Fruit fly (Drosophila melanogaster) whole organism, embryonic: ENCODE data around the gene CG6800.

Source experiments
- CG10274 ChIP-seq: fragments of 200-800 bp; sonication (Bioruptor generic); optimal IDR thresholded peaks from 3 replicates; lab custom pipeline; 2017; ENCODE audit warnings: missing biosample characterization, mild to moderate bottlenecking, missing genetic modification characterization
- CG13424 ChIP-seq: fragments of 200-800 bp; sonication (Bioruptor generic); optimal IDR thresholded peaks from 2 replicates; lab custom pipeline; 2019; ENCODE audit warnings: missing biosample characterization, mild to moderate bottlenecking, missing genetic modification characterization, moderate library complexity
- CG15269 ChIP-seq: fragments of 200-800 bp; sonication (Bioruptor generic); optimal IDR thresholded peaks from 2 replicates; lab custom pipeline; 2018; ENCODE audit warnings: missing biosample characterization, mild to moderate bottlenecking, missing genetic modification characterization, moderate library complexity
- CG1603 ChIP-seq: fragments of 200-800 bp; sonication (Bioruptor generic); optimal IDR thresholded peaks from 2 replicates; lab custom pipeline; 2019; ENCODE audit warnings: missing biosample characterization, mild to moderate bottlenecking, missing genetic modification characterization, moderate library complexity
- CG17361 ChIP-seq: fragments of 200-800 bp; sonication (Bioruptor generic); IDR thresholded peaks from 3 replicates; pipeline ENCODE4 v1.3.6; 2022; ENCODE audit warnings: missing biosample characterization, missing genetic modification characterization
- CG1792 ChIP-seq: fragments of 200-800 bp; sonication (Bioruptor generic); optimal IDR thresholded peaks from 2 replicates; lab custom pipeline; 2016; ENCODE audit warnings: missing biosample characterization, missing genetic modification characterization
- CG2120 ChIP-seq: fragments of 200-800 bp; sonication (Bioruptor generic); optimal IDR thresholded peaks from 3 replicates; lab custom pipeline; 2016; ENCODE audit warnings: missing biosample characterization, missing genetic modification characterization
- CG31365 ChIP-seq: fragments of 200-800 bp; sonication (Bioruptor generic); optimal IDR thresholded peaks from 2 replicates; lab custom pipeline; 2018; ENCODE audit warnings: missing biosample characterization, mild to moderate bottlenecking, missing genetic modification characterization
- CG3726 ChIP-seq: fragments of 200-800 bp; sonication (Bioruptor generic); IDR thresholded peaks from 3 replicates; pipeline ENCODE4, ENCODE4 v1.3.6; 2022; ENCODE audit warnings: missing biosample characterization, missing genetic modification characterization
- CG3995 ChIP-seq: fragments of 200-800 bp; sonication (Bioruptor generic); optimal IDR thresholded peaks from 3 replicates; lab custom pipeline; 2016; ENCODE audit warnings: missing biosample characterization, missing genetic modification characterization
- CG5180 ChIP-seq: fragments of 200-800 bp; sonication (Bioruptor generic); optimal IDR thresholded peaks from 3 replicates; lab custom pipeline; 2017; ENCODE audit warnings: missing biosample characterization, missing genetic modification characterization, mild to moderate bottlenecking, moderate library complexity, missing genetic modification reagents
- CG7271 ChIP-seq: fragments of 200-800 bp; sonication (Bioruptor generic); optimal IDR thresholded peaks from 2 replicates; lab custom pipeline; 2018; ENCODE audit warnings: missing biosample characterization, mild to moderate bottlenecking, missing genetic modification characterization, moderate library complexity
- CG9876 ChIP-seq: fragments of 200-800 bp; sonication (Bioruptor generic); optimal IDR thresholded peaks from 2 replicates; lab custom pipeline; 2016; ENCODE audit warnings: missing biosample characterization, missing genetic modification characterization
- CHES-1-like ChIP-seq: fragments of 200-800 bp; sonication (Bioruptor generic); optimal IDR thresholded peaks from 2 replicates; lab custom pipeline; 2016; ENCODE audit warnings: missing biosample characterization, missing genetic modification characterization
- CTCF ChIP-seq: fragments of 200-800 bp; sonication (Bioruptor generic); optimal IDR thresholded peaks from 2 replicates; lab custom pipeline; 2017; ENCODE audit warnings: missing biosample characterization, mild to moderate bottlenecking, missing genetic modification characterization, moderate library complexity
- D19A ChIP-seq: fragments of 200-800 bp; optimal IDR thresholded peaks from 3 replicates; lab custom pipeline; 2019; ENCODE audit warnings: missing biosample characterization, mild to moderate bottlenecking, missing genetic modification characterization, moderate library complexity
- Ets97D ChIP-seq: fragments of 200-800 bp; sonication (Bioruptor generic); optimal IDR thresholded peaks from 3 replicates; lab custom pipeline; 2016; ENCODE audit warnings: missing biosample characterization, missing genetic modification characterization
- HLH3B ChIP-seq: fragments of 200-800 bp; sonication (Bioruptor generic); IDR thresholded peaks from 2 replicates; pipeline ENCODE4 v1.3.6; 2022; ENCODE audit warnings: missing biosample characterization, missing genetic modification characterization
- Hey ChIP-seq: fragments of 200-800 bp; sonication (Bioruptor generic); optimal IDR thresholded peaks from 3 replicates; lab custom pipeline; 2018; ENCODE audit warnings: missing biosample characterization, mild to moderate bottlenecking, missing genetic modification characterization
- HmgZ ChIP-seq: fragments of 200-800 bp; sonication (Bioruptor generic); optimal IDR thresholded peaks from 2 replicates; lab custom pipeline; 2018; ENCODE audit warnings: missing biosample characterization, mild to moderate bottlenecking, missing genetic modification characterization
- Meics ChIP-seq: fragments of 200-800 bp; sonication (Bioruptor generic); optimal IDR thresholded peaks from 2 replicates; lab custom pipeline; 2017; ENCODE audit warnings: missing biosample characterization, mild to moderate bottlenecking, missing genetic modification characterization
- Mes4 ChIP-seq: fragments of 200-800 bp; sonication (Bioruptor generic); optimal IDR thresholded peaks from 2 replicates; lab custom pipeline; 2016; ENCODE audit warnings: missing biosample characterization, missing genetic modification characterization
- Optix ChIP-seq: fragments of 200-800 bp; sonication (Bioruptor generic); IDR thresholded peaks from 3 replicates; pipeline ENCODE4 v1.3.6; 2022; ENCODE audit warnings: missing biosample characterization, missing genetic modification characterization
- Rfx ChIP-seq: fragments of 200-800 bp; sonication (Bioruptor generic); IDR thresholded peaks from 2 replicates; pipeline ENCODE4 v1.3.6; 2022; ENCODE audit warnings: missing biosample characterization, missing genetic modification characterization
- Side ChIP-seq: fragments of 200-800 bp; sonication (Bioruptor generic); optimal IDR thresholded peaks from 2 replicates; lab custom pipeline; 2016; ENCODE audit warnings: missing biosample characterization, missing genetic modification characterization
- Stat92E ChIP-seq, 3 experiments: fragments of >200 bp in 2 of 3; fragments of 200-800 bp in 1 of 3; sonication (Bioruptor generic) in 1 of 3; optimal IDR thresholded peaks; 2 replicates each; lab custom pipeline; 2017 to 2019; ENCODE audit warnings: missing biosample characterization in 3 of 3, missing genetic modification characterization in 3 of 3, mild to moderate bottlenecking in 1 of 3, moderate library complexity in 1 of 3
- Trl ChIP-seq, 3 experiments: fragments of >200 bp in 2 of 3; fragments of 200-800 bp in 1 of 3; sonication (Bioruptor generic) in 1 of 3; optimal IDR thresholded peaks; 2 replicates in 1 of 3; 3 replicates in 2 of 3; lab custom pipeline; 2016 to 2017; ENCODE audit warnings: missing biosample characterization in 1 of 3, missing genetic modification characterization in 1 of 3
- ato ChIP-seq: fragments of 200-800 bp; sonication (Bioruptor generic); IDR thresholded peaks from 2 replicates; pipeline ENCODE4 v1.3.6; 2022; ENCODE audit warnings: missing biosample characterization, missing genetic modification characterization; ENCODE audit not compliant: partially characterized antibody
- bsh ChIP-seq, 2 experiments: fragments of 200-800 bp; sonication (Bioruptor generic); optimal IDR thresholded peaks; 2 replicates each; lab custom pipeline; 2017 to 2018; ENCODE audit warnings: mild to moderate bottlenecking in 2 of 2, missing biosample characterization in 2 of 2, missing genetic modification characterization in 2 of 2, moderate library complexity in 1 of 2
- cg ChIP-seq: fragments of 200-800 bp; sonication (Bioruptor generic); optimal IDR thresholded peaks from 3 replicates; lab custom pipeline; 2019; ENCODE audit warnings: missing biosample characterization, mild to moderate bottlenecking, missing genetic modification characterization, moderate library complexity
- chn ChIP-seq: fragments of 200-800 bp; sonication (Bioruptor generic); optimal IDR thresholded peaks from 2 replicates; lab custom pipeline; 2016; ENCODE audit warnings: missing biosample characterization, missing genetic modification characterization
- crc ChIP-seq: fragments of 200-800 bp; sonication (Bioruptor generic); optimal IDR thresholded peaks from 2 replicates; lab custom pipeline; 2016; ENCODE audit warnings: missing biosample characterization, missing genetic modification characterization
- da ChIP-seq: fragments of 200-800 bp; sonication (Bioruptor generic); optimal IDR thresholded peaks from 2 replicates; lab custom pipeline; 2016; ENCODE audit warnings: missing biosample characterization, missing genetic modification characterization
- danr ChIP-seq: fragments of 200-800 bp; sonication (Bioruptor generic); IDR thresholded peaks from 2 replicates; pipeline ENCODE4 v1.3.6; 2022; ENCODE audit warnings: missing biosample characterization, missing genetic modification characterization
- disco-r ChIP-seq: fragments of 200-800 bp; sonication (Bioruptor generic); optimal IDR thresholded peaks from 2 replicates; lab custom pipeline; 2016; ENCODE audit warnings: missing biosample characterization, missing genetic modification characterization
- dm ChIP-seq: fragments of 200-800 bp; sonication (Bioruptor generic); optimal IDR thresholded peaks from 3 replicates; lab custom pipeline; 2016; ENCODE audit warnings: missing biosample characterization, missing genetic modification characterization
- gce ChIP-seq: fragments of 200-800 bp; sonication (Bioruptor generic); IDR thresholded peaks from 3 replicates; pipeline ENCODE4 v1.3.6; 2022; ENCODE audit warnings: missing biosample characterization, missing genetic modification characterization
- gem ChIP-seq: fragments of 200-800 bp; sonication (Bioruptor generic); optimal IDR thresholded peaks from 2 replicates; lab custom pipeline; 2019; ENCODE audit warnings: missing biosample characterization, mild to moderate bottlenecking, missing genetic modification characterization, moderate library complexity
- grn ChIP-seq: fragments of 200-800 bp; sonication (Bioruptor generic); optimal IDR thresholded peaks from 3 replicates; lab custom pipeline; 2017; ENCODE audit warnings: missing biosample characterization, missing genetic modification characterization
- gsb-n ChIP-seq: fragments of 200-800 bp; sonication (Bioruptor generic); optimal IDR thresholded peaks from 3 replicates; lab custom pipeline; 2018; ENCODE audit warnings: missing biosample characterization, mild to moderate bottlenecking, missing genetic modification characterization
- ham ChIP-seq: fragments of 200-800 bp; sonication (Bioruptor generic); IDR thresholded peaks from 2 replicates; pipeline ENCODE4 v1.3.6; 2022; ENCODE audit warnings: missing biosample characterization, missing genetic modification characterization
- hb ChIP-seq: fragments of 200-800 bp; sonication (Bioruptor generic); IDR thresholded peaks from 3 replicates; pipeline ENCODE4 v1.3.6; 2022; ENCODE audit warnings: missing biosample characterization, missing genetic modification characterization; ENCODE audit not compliant: partially characterized antibody
- kay ChIP-seq: fragments of 200-800 bp; sonication (Bioruptor generic); optimal IDR thresholded peaks from 2 replicates; lab custom pipeline; 2016; ENCODE audit warnings: missing biosample characterization, missing genetic modification characterization
- mirr ChIP-seq: fragments of 200-800 bp; sonication (Bioruptor generic); optimal IDR thresholded peaks from 3 replicates; lab custom pipeline; 2018; ENCODE audit warnings: missing biosample characterization, mild to moderate bottlenecking, missing genetic modification characterization
- org-1 ChIP-seq: fragments of 200-800 bp; sonication (Bioruptor generic); optimal IDR thresholded peaks from 2 replicates; lab custom pipeline; 2017; ENCODE audit warnings: missing biosample characterization, missing genetic modification characterization
- pros ChIP-seq: fragments of 200-800 bp; sonication (Bioruptor generic); optimal IDR thresholded peaks from 3 replicates; lab custom pipeline; 2019; ENCODE audit warnings: missing biosample characterization, mild to moderate bottlenecking, missing genetic modification characterization, moderate library complexity
- pzg ChIP-seq: fragments of 200-800 bp; sonication (Bioruptor generic); optimal IDR thresholded peaks from 3 replicates; lab custom pipeline; 2018; ENCODE audit warnings: missing biosample characterization, mild to moderate bottlenecking, missing genetic modification characterization, moderate library complexity
- sr ChIP-seq: fragments of 200-800 bp; sonication (Bioruptor generic); IDR thresholded peaks from 3 replicates; pipeline ENCODE4 v1.3.6; 2022; ENCODE audit warnings: missing biosample characterization, missing genetic modification characterization
- stc ChIP-seq: fragments of 200-800 bp; sonication (Bioruptor generic); IDR thresholded peaks from 2 replicates; pipeline ENCODE4 v1.3.6; 2022; ENCODE audit warnings: missing biosample characterization, missing genetic modification characterization
- trh ChIP-seq: fragments of 200-800 bp; sonication (Bioruptor generic); optimal IDR thresholded peaks from 2 replicates; lab custom pipeline; 2016; ENCODE audit warnings: missing biosample characterization, missing genetic modification characterization
- tup ChIP-seq: fragments of 200-800 bp; sonication (Bioruptor generic); optimal IDR thresholded peaks from 2 replicates; lab custom pipeline; 2016; ENCODE audit warnings: missing biosample characterization, mild to moderate bottlenecking, missing genetic modification characterization, moderate library complexity

The CG6800 gene

dm6 chr3R:21781448-21781847 is 5.5 kb downstream of the CG6800 start (continued):
- TF ChIP-seq CG5180 (no peak), Ets97D (GFP tag; lab: Kevin White, UChicago) (peak; percentile 14), CHES-1-like (GFP tag; lab: Kevin White, UChicago) (no peak), tup (GFP tag; lab: Kevin White, UChicago) (no peak), cg (GFP tag; lab: Kevin White, UChicago) (no peak), mirr (no peak), CG31365 (tag; lab: Kevin White, UChicago) (no peak), CG15269 (peak; percentile 82), Rfx (GFP tag; lab: Robert Waterston, UW) (peak; percentile 75), Stat92E (GFP tag; optimal IDR thresholded peaks at IDR 0.05; lab: Kevin White, UChicago) (no peak), CTCF (GFP tag; lab: Kevin White, UChicago) (no peak), gsb-n (tag; lab: Kevin White, UChicago) (peak; percentile 30), bsh (GFP tag; optimal IDR thresholded peaks at IDR 0.05; lab: Kevin White, UChicago) (peak; percentile 78 to 80), sr (GFP tag; lab: Robert Waterston, UW) (no peak), chn (peak; percentile 41), CG7271 (tag; lab: Kevin White, UChicago) (no peak), Side (peak; percentile 32), CG1603 (tag; lab: Kevin White, UChicago) (peak; percentile 22), CG9876 (no peak), org-1 (GFP tag; lab: Kevin White, UChicago) (peak; percentile 18), pzg (no peak), hb (GFP tag; lab: Robert Waterston, UW) (no peak), CG13424 (tag; lab: Kevin White, UChicago) (peak; percentile 67), Optix (GFP tag; lab: Robert Waterston, UW) (peak; percentile 13; the same call in 1 of the 3 replicates), HLH3B (peak; percentile 57), gem (no peak), CG3995 (GFP tag; lab: Kevin White, UChicago) (no peak), dm (peak; percentile 47), CG1792 (GFP tag; lab: Kevin White, UChicago) (peak; percentile 20), ham (GFP tag; lab: Robert Waterston, UW) (no peak), disco-r (no peak), CG3726 (GFP tag; lab: Robert Waterston, UW) (no peak), grn (GFP tag; lab: Kevin White, UChicago) (no peak), da (no peak), gce (GFP tag; lab: Robert Waterston, UW) (no peak), ato (GFP tag; lab: Robert Waterston, UW) (no peak), CG2120 (GFP tag; lab: Kevin White, UChicago) (peak; percentile 72), Hey (tag; lab: Kevin White, UChicago) (no peak), Meics (peak; percentile 72), stc (GFP tag; lab: Robert Waterston, UW) (no peak), crc (peak; percentile 15), D19A (tag; lab: Kevin White, UChicago) (peak; percentile 58), Mes4 (GFP tag; lab: Kevin White, UChicago) (peak; percentile 48), danr (no peak), HmgZ (tag; lab: Kevin White, UChicago) (peak; percentile 23), Trl (optimal IDR thresholded peaks at IDR 0.05; lab: Kevin White, UChicago) (no peak), Trl (GFP tag; optimal IDR thresholded peaks at IDR 0.05; lab: Kevin White, UChicago) (peak; percentile 68), CG10274 (peak; percentile 3), pros (GFP tag; lab: Kevin White, UChicago) (no peak), trh (GFP tag; lab: Kevin White, UChicago) (peak; percentile 33), kay (GFP tag; lab: Kevin White, UChicago) (peak; percentile 42), CG17361 (GFP tag; lab: Robert Waterston, UW) (no peak; the same call in 1 of the 3 replicates)
